Fruit fly (Drosophila melanogaster): ENCODE data around the gene Xrp1.
A peak's percentile ranks its signal among the peaks of the same experiment; 100 is the strongest.

Gene Xrp1

DNA sequence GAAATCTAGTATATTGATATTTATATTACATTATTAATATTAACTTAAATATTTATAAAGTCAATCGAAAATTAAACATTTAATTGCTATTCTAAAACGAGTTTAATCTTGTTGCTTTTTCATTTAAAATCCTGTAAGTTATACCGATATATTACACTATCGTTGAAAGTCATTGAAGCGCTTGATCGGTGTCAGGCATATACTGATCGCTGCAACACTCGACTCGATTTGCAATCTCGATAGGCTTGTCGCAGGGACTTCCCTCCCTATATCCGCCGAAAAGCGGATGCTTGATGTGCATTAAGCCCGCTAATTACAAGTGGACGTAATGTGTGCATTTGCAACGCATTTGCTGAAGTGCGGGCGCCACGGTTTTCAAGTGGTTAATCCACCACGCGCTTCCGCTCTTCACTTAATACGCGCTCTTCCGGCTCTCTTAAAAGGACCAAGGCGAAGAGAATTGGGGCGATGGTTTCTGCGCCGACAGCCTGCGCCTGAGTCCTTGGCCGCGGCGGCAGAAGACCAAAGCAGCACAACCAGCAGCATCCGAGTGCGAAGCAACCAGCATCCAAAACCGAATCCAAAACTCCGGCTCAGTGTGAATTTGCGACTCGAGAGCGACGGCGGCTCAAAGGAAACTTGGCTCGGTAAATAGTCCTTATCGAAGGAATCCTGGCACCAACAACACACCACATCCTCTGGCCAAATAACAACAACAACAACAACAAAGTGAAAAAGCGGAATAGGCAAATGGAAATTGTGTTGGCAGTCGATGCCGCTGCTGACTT, 14.3 kb downstream of the Xrp1 start, which contains the start of gene CG42613 (continued):
- TF ChIP-seq z (GFP tag; IDR thresholded peaks at IDR 0.05): 0 out of 3 replicates have a peak, but pooled peaks have one; percentile 55
- peak; percentile 52 for TF ChIP-seq CG30431 (GFP tag; optimal IDR thresholded peaks at IDR 0.05)
- peak; percentile 64; the same call in 1 of the 2 replicates for TF ChIP-seq Nf-YA (GFP tag; IDR thresholded peaks at IDR 0.05)
- TF ChIP-seq Fer1 (GFP tag; optimal IDR thresholded peaks at IDR 0.05): peak; percentile 60
- TF ChIP-seq CG16815 (GFP tag; optimal IDR thresholded peaks at IDR 0.05): peak; percentile 45
- TF ChIP-seq CG2889 (GFP tag; IDR thresholded peaks at IDR 0.05): 0 out of 3 replicates have a peak, but pooled peaks have one; percentile 37
- peak; percentile 92 for TF ChIP-seq Ets65A (GFP tag)
- peak; percentile 18; the same call in 1 of the 2 replicates for TF ChIP-seq ro (GFP tag; IDR thresholded peaks at IDR 0.05)
- peak; percentile 29 for TF ChIP-seq CG18262 (tag; optimal IDR thresholded peaks at IDR 0.05)
- TF ChIP-seq pzg (GFP tag; optimal IDR thresholded peaks at IDR 0.05): peak; percentile 15
- TF ChIP-seq CG5953 (GFP tag; IDR thresholded peaks at IDR 0.05): peak; percentile 54; the same call in 1 of the 2 replicates
- TF ChIP-seq abd-A (tag; optimal IDR thresholded peaks at IDR 0.05): peak; percentile 39
- TF ChIP-seq jumu (GFP tag; optimal IDR thresholded peaks at IDR 0.05): peak; percentile 48
- peak; percentile 61 for TF ChIP-seq CG5245 (GFP tag; optimal IDR thresholded peaks at IDR 0.05)
- peak; percentile 29 for TF ChIP-seq ab (GFP tag; optimal IDR thresholded peaks at IDR 0.05)
- peak; percentile 13 for TF ChIP-seq Six4 (GFP tag; optimal IDR thresholded peaks at IDR 0.05)
- TF ChIP-seq slbo (GFP tag; IDR thresholded peaks at IDR 0.05): peak; percentile 81
- peak; percentile 55 for TF ChIP-seq CG11504 (tag; optimal IDR thresholded peaks at IDR 0.05)
- TF ChIP-seq CG14965 (GFP tag; optimal IDR thresholded peaks at IDR 0.05; ENCODE audit: borderline replicate concordance): peak; percentile 57
- 0 out of 2 replicates have a peak, but pooled peaks have one; percentile 23 for TF ChIP-seq CG31224 (GFP tag; IDR thresholded peaks at IDR 0.05)
- TF ChIP-seq ttk (GFP tag; IDR thresholded peaks at IDR 0.05): peak; percentile 35; the same call in 1 of the 2 replicates
- TF ChIP-seq CG15479 (GFP tag; optimal IDR thresholded peaks at IDR 0.05): no peak
- no peak for TF ChIP-seq tna (GFP tag; IDR thresholded peaks at IDR 0.05; ENCODE audit: partially characterized antibody)
- peak; percentile 41 for TF ChIP-seq ssp (GFP tag; IDR thresholded peaks at IDR 0.05)
- TF ChIP-seq schlank (tag; optimal IDR thresholded peaks at IDR 0.05): peak; percentile 74
- TF ChIP-seq crc (GFP tag; optimal IDR thresholded peaks at IDR 0.05): peak; percentile 23
- no peak for TF ChIP-seq cwo (GFP tag; optimal IDR thresholded peaks at IDR 0.05)
- peak; percentile 2 for TF ChIP-seq CG10462 (GFP tag; optimal IDR thresholded peaks at IDR 0.05)
- no peak for TF ChIP-seq Rx (GFP tag; IDR thresholded peaks at IDR 0.05)
- peak; percentile 68 for TF ChIP-seq odd (GFP tag; optimal IDR thresholded peaks at IDR 0.05)
- peak; percentile 98 for TF ChIP-seq stwl (tag; optimal IDR thresholded peaks at IDR 0.05)
- TF ChIP-seq TFAM (GFP tag; optimal IDR thresholded peaks at IDR 0.05): peak; percentile 26
- peak; percentile 65 for TF ChIP-seq CG12104 (GFP tag; optimal IDR thresholded peaks at IDR 0.05)
- TF ChIP-seq prd (optimal IDR thresholded peaks at IDR 0.05): no peak
- peak; percentile 28 for TF ChIP-seq prd (GFP tag; IDR thresholded peaks at IDR 0.05)
- TF ChIP-seq CG30020 (tag; optimal IDR thresholded peaks at IDR 0.05): peak; percentile 40
- TF ChIP-seq CG10147 (GFP tag; optimal IDR thresholded peaks at IDR 0.05): peak; percentile 15
- no peak for TF ChIP-seq CG8765 (GFP tag; IDR thresholded peaks at IDR 0.05)
- 0 out of 2 replicates have a peak, but pooled peaks have one; percentile 9 for TF ChIP-seq al (GFP tag; IDR thresholded peaks at IDR 0.05)
- peak; percentile 42; the same call in 1 of the 2 replicates for TF ChIP-seq Awh (GFP tag; IDR thresholded peaks at IDR 0.05)
- TF ChIP-seq Stat92E (GFP tag; optimal IDR thresholded peaks at IDR 0.05): no peak
- peak; percentile 27 to 52 for TF ChIP-seq chif (GFP tag; optimal IDR thresholded peaks at IDR 0.05)
- no peak for TF ChIP-seq Neu2 (GFP tag; optimal IDR thresholded peaks at IDR 0.05; ENCODE audit: borderline replicate concordance)
- TF ChIP-seq CG13775 (GFP tag; optimal IDR thresholded peaks at IDR 0.05): peak; percentile 85
- peak; percentile 14; the same call in 1 of the 3 replicates for TF ChIP-seq B-H1 (GFP tag; IDR thresholded peaks at IDR 0.05)
- TF ChIP-seq peb (GFP tag; IDR thresholded peaks at IDR 0.05): peak; percentile 42; the same call in 1 of the 2 replicates
- TF ChIP-seq gce (GFP tag; IDR thresholded peaks at IDR 0.05): peak; percentile 42; the same call in 1 of the 3 replicates
- TF ChIP-seq rib (GFP tag; IDR thresholded peaks at IDR 0.05): 0 out of 2 replicates have a peak, but pooled peaks have one; percentile 8
- TF ChIP-seq CG15073 (GFP tag; optimal IDR thresholded peaks at IDR 0.05): no peak

Measured in whole organism, embryonic.